Worm (Caenorhabditis elegans): ENCODE results near the gene F13D11.4.

F13D11.4 gene

DNA sequence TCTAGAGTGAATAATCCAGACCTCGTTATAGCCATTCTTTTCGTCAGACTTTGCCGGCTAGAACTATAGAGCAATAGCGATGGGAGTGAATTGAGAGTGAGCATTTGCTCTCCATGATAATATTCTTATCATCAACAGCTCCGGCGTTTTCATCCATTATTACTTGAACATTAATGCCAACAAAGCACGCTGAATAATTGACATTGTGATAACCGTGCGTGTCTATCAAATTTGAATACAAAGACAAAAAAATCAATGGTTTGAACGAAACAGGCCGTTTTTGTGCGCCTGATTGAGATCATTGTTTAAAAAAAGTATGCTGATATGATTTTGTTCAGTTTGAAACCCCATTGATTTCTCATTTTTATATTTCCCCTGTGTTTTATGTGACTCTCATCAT is 5.0 kb upstream of the F13D11.4 start, which contains the start of gene dct-11:
TSS of gene dct-11 (minus strand) at position 136 of the 400 bp plus-strand sequence.
- peak; percentile 32; the same call in 1 of the 2 replicates for TF ChIP-seq dox-1 (GFP tag; IDR thresholded peaks at IDR 0.05)
- no peak for TF ChIP-seq snpc-4 (GFP tag; optimal IDR thresholded peaks at IDR 0.05)
- TF ChIP-seq snpc-4 (tag; optimal IDR thresholded peaks at IDR 0.05), result no peak
- TF ChIP-seq ztf-28 (GFP tag; IDR thresholded peaks at IDR 0.05), result no peak
- no peak for TF ChIP-seq F52B5.7 (tag; optimal IDR thresholded peaks at IDR 0.05)
- no peak for TF ChIP-seq ztf-6 (GFP tag; IDR thresholded peaks at IDR 0.05)
- no peak for TF ChIP-seq K12H6.12 (tag; optimal IDR thresholded peaks at IDR 0.05)
- no peak for TF ChIP-seq lsy-27 (tag; optimal IDR thresholded peaks at IDR 0.05; ENCODE audit: borderline replicate concordance, insufficient read depth)
- TF ChIP-seq lsl-1 (GFP tag; optimal IDR thresholded peaks at IDR 0.05), result no peak
- TF ChIP-seq mel-28 (tag; optimal IDR thresholded peaks at IDR 0.05; ENCODE audit: borderline replicate concordance), result no peak
- peak; percentile 39 for TF ChIP-seq pha-4 (tag; optimal IDR thresholded peaks at IDR 0.05)
- peak; percentile 93 to 95 for TF ChIP-seq let-607 (tag; optimal IDR thresholded peaks at IDR 0.05)
- TF ChIP-seq B0019.2 (GFP tag; conservative IDR thresholded peaks at IDR 0.05), result no peak
- peak; percentile 23 for TF ChIP-seq ztf-22 (GFP tag; optimal IDR thresholded peaks at IDR 0.05)
- no peak for TF ChIP-seq hlh-26 (GFP tag; conservative IDR thresholded peaks at IDR 0.05)
- TF ChIP-seq T26A5.8 (tag; optimal IDR thresholded peaks at IDR 0.05), result no peak
- TF ChIP-seq ets-4 (GFP tag; optimal IDR thresholded peaks at IDR 0.05), result peak; percentile 6
- no peak for TF ChIP-seq F39B2.1 (GFP tag; IDR thresholded peaks at IDR 0.05)
- TF ChIP-seq attf-3 (GFP tag; conservative IDR thresholded peaks at IDR 0.05), result no peak
- TF ChIP-seq cebp-1 (GFP tag; IDR thresholded peaks at IDR 0.05), result no peak
- TF ChIP-seq cebp-1 (tag; optimal IDR thresholded peaks at IDR 0.05), result peak; percentile 42
- TF ChIP-seq nhr-80 (tag; optimal IDR thresholded peaks at IDR 0.05), result peak; percentile 94
- TF ChIP-seq D2030.7 (GFP tag; IDR thresholded peaks at IDR 0.05), result no peak
- TF ChIP-seq nfyb-1 (GFP tag; IDR thresholded peaks at IDR 0.05), result no peak
- TF ChIP-seq sea-2 (GFP tag; IDR thresholded peaks at IDR 0.05), result no peak

DNA sequence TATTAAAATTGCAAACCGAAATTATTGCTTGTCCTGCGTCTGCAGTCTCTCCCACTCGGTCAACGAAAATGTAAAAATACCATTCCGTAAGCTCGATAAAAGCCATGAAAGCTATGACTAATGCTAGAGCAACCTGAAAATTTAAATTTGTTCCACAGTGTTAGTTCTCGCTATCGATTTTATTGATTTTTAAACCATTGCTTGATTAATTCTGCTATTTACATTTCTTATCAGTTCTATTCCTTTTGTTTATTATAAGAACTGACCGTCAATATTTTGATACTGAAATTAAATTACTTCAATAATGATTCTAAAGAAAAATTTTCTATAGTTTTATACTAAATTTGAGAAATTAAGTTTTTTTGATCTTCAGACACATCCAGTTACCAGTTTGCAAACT is 4.5 kb upstream of the F13D11.4 start:
- TF ChIP-seq akir-1 (GFP tag; optimal IDR thresholded peaks at IDR 0.05), result no peak
- TF ChIP-seq F10E7.11 (tag; optimal IDR thresholded peaks at IDR 0.05), result no peak
- TF ChIP-seq rec-8 (tag; optimal IDR thresholded peaks at IDR 0.05), result no peak
- no peak for TF ChIP-seq hlh-26 (GFP tag; conservative IDR thresholded peaks at IDR 0.05)
- no peak for TF ChIP-seq nhr-27 (tag; optimal IDR thresholded peaks at IDR 0.05)
- no peak for TF ChIP-seq K11D2.4 (GFP tag; IDR thresholded peaks at IDR 0.05)
- TF ChIP-seq repo-1 (tag; optimal IDR thresholded peaks at IDR 0.05), result no peak
- no peak for TF ChIP-seq D2030.7 (GFP tag; IDR thresholded peaks at IDR 0.05)
- TF ChIP-seq C17E4.6 (GFP tag; IDR thresholded peaks at IDR 0.05), result no peak
- no peak for TF ChIP-seq nfya-1 (tag; optimal IDR thresholded peaks at IDR 0.05; ENCODE audit: borderline replicate concordance, insufficient read depth)
- no peak for TF ChIP-seq mxl-1 (tag; optimal IDR thresholded peaks at IDR 0.05)
- no peak for TF ChIP-seq ztf-6 (GFP tag; IDR thresholded peaks at IDR 0.05)
- no peak for TF ChIP-seq ztf-25 (GFP tag; IDR thresholded peaks at IDR 0.05)
- TF ChIP-seq ztf-22 (GFP tag; optimal IDR thresholded peaks at IDR 0.05), result no peak
- no peak for TF ChIP-seq mel-28 (tag; optimal IDR thresholded peaks at IDR 0.05; ENCODE audit: borderline replicate concordance)

DNA sequence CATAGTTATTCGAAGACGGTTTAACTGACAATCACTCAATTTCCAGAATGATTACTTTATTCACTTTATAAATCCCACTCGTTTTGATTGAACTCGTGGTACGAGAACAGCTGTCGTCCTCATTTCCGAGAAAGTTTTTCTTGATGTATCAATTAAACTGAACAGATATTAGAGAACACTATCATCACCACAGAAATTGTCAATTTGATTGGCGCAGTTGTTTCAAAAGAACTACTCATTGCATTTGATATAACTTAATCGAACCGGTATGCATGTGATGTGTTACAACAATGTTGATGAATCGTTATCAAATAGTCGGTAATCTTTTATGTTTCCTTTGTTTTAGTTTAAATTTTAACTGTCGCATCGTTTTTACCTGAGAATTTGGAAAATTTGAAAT is 2.4 kb upstream of the F13D11.4 start:
- no peak for TF ChIP-seq attf-3 (GFP tag; conservative IDR thresholded peaks at IDR 0.05)
- TF ChIP-seq lin-35 (GFP tag; optimal IDR thresholded peaks at IDR 0.05), result no peak
- no peak for TF ChIP-seq somi-1 (GFP tag; optimal IDR thresholded peaks at IDR 0.05)
- no peak for TF ChIP-seq efl-1 (GFP tag; optimal IDR thresholded peaks at IDR 0.05)
- TF ChIP-seq T07F8.4 (tag; optimal IDR thresholded peaks at IDR 0.05), result no peak
- TF ChIP-seq ZK185.1 (tag; optimal IDR thresholded peaks at IDR 0.05; ENCODE audit: poor library complexity, severe bottlenecking), result no peak
- TF ChIP-seq atf-7 (tag; optimal IDR thresholded peaks at IDR 0.05), result no peak
- no peak for TF ChIP-seq athp-1 (tag; optimal IDR thresholded peaks at IDR 0.05)
- no peak for TF ChIP-seq ama-1 (optimal IDR thresholded peaks at IDR 0.05)
- TF ChIP-seq ama-1 (GFP tag; optimal IDR thresholded peaks at IDR 0.05), result no peak
- no peak for TF ChIP-seq snpc-1.3 (tag; optimal IDR thresholded peaks at IDR 0.05; ENCODE audit: insufficient read depth)
- no peak for TF ChIP-seq gei-17 (GFP tag; optimal IDR thresholded peaks at IDR 0.05)
- TF ChIP-seq nfya-1 (tag; optimal IDR thresholded peaks at IDR 0.05; ENCODE audit: borderline replicate concordance, insufficient read depth), result no peak
- TF ChIP-seq ztf-18 (tag; optimal IDR thresholded peaks at IDR 0.05), result no peak

Data from whole organism, young adult.